Fruit fly (Drosophila melanogaster) whole organism, pupa: ENCODE data around the gene CG14903.

Source experiments
- CG12605 ChIP-seq: fragments of 200-800 bp; sonication (Bioruptor generic); IDR thresholded peaks from 2 replicates; pipeline ENCODE4 v1.3.6; 2022; ENCODE audit warnings: missing biosample characterization, missing genetic modification characterization
- CG15710 ChIP-seq: fragments of 200-800 bp; sonication (Bioruptor generic); optimal IDR thresholded peaks from 2 replicates; lab custom pipeline; 2018; ENCODE audit warnings: missing biosample characterization, mild to moderate bottlenecking, missing genetic modification characterization, moderate library complexity

DNA sequence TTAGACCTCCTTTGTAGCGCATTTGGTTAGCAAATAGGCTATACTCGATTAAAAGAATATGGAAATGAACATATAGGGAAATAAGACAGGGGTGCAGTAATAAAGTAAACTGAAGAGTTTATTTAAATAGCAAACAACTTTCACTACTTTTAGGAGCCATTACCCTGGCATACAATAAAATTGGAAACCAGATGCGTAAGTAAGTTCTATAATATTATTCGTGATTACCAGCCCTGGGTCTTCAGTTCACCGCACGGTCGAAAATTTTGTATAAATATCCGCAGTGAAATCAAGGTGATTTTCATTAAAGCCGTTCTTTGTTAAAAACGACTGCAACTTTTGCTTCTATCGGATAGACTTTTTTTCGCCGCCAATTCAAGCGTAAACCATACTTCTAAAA, 41.5 kb upstream of the CG14903 start, which contains the start of gene CG17562:
- TF ChIP-seq CG12605 (GFP tag; lab: Robert Waterston, UW) (no peak), CG15710 (tag; lab: Kevin White, UChicago) (no peak)
